Fruit fly (Drosophila melanogaster) whole organism, embryonic: ENCODE measurements around the gene Doa.
A peak's percentile ranks its signal among the peaks of the same experiment; 100 is the strongest.

ENCODE experiments used
- Antp ChIP-seq: fragments of 200-800 bp; sonication (Bioruptor generic); optimal IDR thresholded peaks from 3 replicates; lab custom pipeline; 2016; ENCODE audit warnings: missing biosample characterization, missing genetic modification characterization
- Asciz ChIP-seq: fragments of 200-800 bp; sonication (Bioruptor generic); optimal IDR thresholded peaks from 2 replicates; lab custom pipeline; 2017; ENCODE audit warnings: missing biosample characterization, mild to moderate bottlenecking, missing genetic modification characterization, missing genetic modification reagents
- Atf3 ChIP-seq: fragments of 200-800 bp; sonication (Bioruptor generic); optimal IDR thresholded peaks from 3 replicates; lab custom pipeline; 2016; ENCODE audit warnings: missing biosample characterization, missing genetic modification characterization
- Blimp-1 ChIP-seq: fragments of 200-800 bp; sonication (Bioruptor generic); optimal IDR thresholded peaks from 3 replicates; lab custom pipeline; 2018; ENCODE audit warnings: missing biosample characterization, missing genetic modification characterization, mild to moderate bottlenecking, moderate library complexity, missing genetic modification reagents
- CG10209 ChIP-seq: fragments of 200-800 bp; sonication (Bioruptor generic); optimal IDR thresholded peaks from 3 replicates; lab custom pipeline; 2017; ENCODE audit warnings: missing biosample characterization, mild to moderate bottlenecking, missing genetic modification characterization, missing genetic modification reagents
- CG1024 ChIP-seq: fragments of 200-800 bp; sonication (Bioruptor generic); IDR thresholded peaks from 2 replicates; pipeline ENCODE4 v1.3.6; 2022; ENCODE audit warnings: missing biosample characterization, missing genetic modification characterization
- CG10431 ChIP-seq: fragments of 200-800 bp; sonication (Bioruptor generic); optimal IDR thresholded peaks from 3 replicates; lab custom pipeline; 2018; ENCODE audit warnings: missing biosample characterization, mild to moderate bottlenecking, missing genetic modification characterization
- CG12769 ChIP-seq: fragments of 200-800 bp; sonication (Bioruptor generic); optimal IDR thresholded peaks from 2 replicates; lab custom pipeline; 2019; ENCODE audit warnings: missing biosample characterization, mild to moderate bottlenecking, missing genetic modification characterization, moderate library complexity
- CG17385 ChIP-seq: fragments of 200-800 bp; sonication (Bioruptor generic); optimal IDR thresholded peaks from 3 replicates; lab custom pipeline; 2018; ENCODE audit warnings: missing biosample characterization, mild to moderate bottlenecking, missing genetic modification characterization
- CG1832 ChIP-seq: fragments of 200-800 bp; sonication (Bioruptor generic); optimal IDR thresholded peaks from 2 replicates; lab custom pipeline; 2017; ENCODE audit warnings: missing biosample characterization, mild to moderate bottlenecking, missing genetic modification characterization, inconsistent platforms
- CG2202 ChIP-seq: fragments of 200-800 bp; sonication (Bioruptor generic); optimal IDR thresholded peaks from 2 replicates; lab custom pipeline; 2018; ENCODE audit warnings: missing biosample characterization, mild to moderate bottlenecking, missing genetic modification characterization
- CG2712 ChIP-seq: fragments of 200-800 bp; optimal IDR thresholded peaks from 3 replicates; lab custom pipeline; 2019; ENCODE audit warnings: missing biosample characterization, mild to moderate bottlenecking, missing genetic modification characterization, moderate library complexity
- CG3163 ChIP-seq: fragments of 200-800 bp; sonication (Bioruptor generic); optimal IDR thresholded peaks from 3 replicates; lab custom pipeline; 2016; ENCODE audit warnings: missing biosample characterization, missing genetic modification characterization
- CG4282 ChIP-seq: fragments of 200-800 bp; sonication (Bioruptor generic); optimal IDR thresholded peaks from 2 replicates; lab custom pipeline; 2016; ENCODE audit warnings: missing biosample characterization, missing genetic modification characterization
- CG4360 ChIP-seq: fragments of 200-800 bp; sonication (Bioruptor generic); IDR thresholded peaks from 2 replicates; pipeline ENCODE4 v1.3.6; 2022; ENCODE audit warnings: missing biosample characterization, missing genetic modification characterization
- CG4617 ChIP-seq: fragments of 200-800 bp; sonication (Bioruptor generic); optimal IDR thresholded peaks from 3 replicates; lab custom pipeline; 2016; ENCODE audit warnings: missing biosample characterization, missing genetic modification characterization, borderline replicate concordance
- CG7963 ChIP-seq: fragments of 200-800 bp; sonication (Bioruptor generic); IDR thresholded peaks from 3 replicates; pipeline ENCODE4 v1.3.6; 2022; ENCODE audit warnings: missing biosample characterization, missing genetic modification characterization; ENCODE audit not compliant: partially characterized antibody
- CG8765 ChIP-seq: fragments of 200-800 bp; sonication (Bioruptor generic); IDR thresholded peaks from 2 replicates; pipeline ENCODE4 v1.3.6; 2022; ENCODE audit warnings: missing biosample characterization, missing genetic modification characterization
- CG8944 ChIP-seq: fragments of 200-800 bp; sonication (Bioruptor generic); optimal IDR thresholded peaks from 3 replicates; lab custom pipeline; 2016; ENCODE audit warnings: missing biosample characterization, missing genetic modification characterization
- ERR ChIP-seq: fragments of 200-800 bp; sonication (Bioruptor generic); optimal IDR thresholded peaks from 2 replicates; lab custom pipeline; 2016; ENCODE audit warnings: missing biosample characterization, missing genetic modification characterization
- HHEX ChIP-seq: fragments of 200-800 bp; sonication (Bioruptor generic); optimal IDR thresholded peaks from 3 replicates; lab custom pipeline; 2017; ENCODE audit warnings: missing biosample characterization, mild to moderate bottlenecking, missing genetic modification characterization, missing genetic modification reagents
- MBD-R2 ChIP-seq: fragments of 200-800 bp; sonication (Bioruptor generic); IDR thresholded peaks from 2 replicates; pipeline ENCODE4 v1.3.6; 2022; ENCODE audit warnings: missing biosample characterization, missing genetic modification characterization
- Max ChIP-seq: fragments of 200-800 bp; sonication (Bioruptor generic); optimal IDR thresholded peaks from 2 replicates; lab custom pipeline; 2016; ENCODE audit warnings: missing biosample characterization, mild to moderate bottlenecking, missing genetic modification characterization
- Med ChIP-seq: fragments of 200-800 bp; sonication (Bioruptor generic); peaks from one replicate; lab custom pipeline; 2016; ENCODE audit warnings: missing biosample characterization, missing genetic modification characterization, mild to moderate bottlenecking, inconsistent platforms, moderate library complexity
- NK7.1 ChIP-seq: fragments of 200-800 bp; sonication (Bioruptor generic); optimal IDR thresholded peaks from 3 replicates; lab custom pipeline; 2016; ENCODE audit warnings: missing biosample characterization, missing genetic modification characterization
- Nf-YA ChIP-seq: fragments of 200-800 bp; sonication (Bioruptor generic); IDR thresholded peaks from 2 replicates; pipeline ENCODE4 v1.3.6; 2022; ENCODE audit warnings: missing biosample characterization, missing genetic modification characterization
- Rx ChIP-seq: fragments of 200-800 bp; sonication (Bioruptor generic); IDR thresholded peaks from 2 replicates; pipeline ENCODE4 v1.3.6; 2022; ENCODE audit warnings: missing biosample characterization, missing genetic modification characterization
- Side ChIP-seq: fragments of 200-800 bp; sonication (Bioruptor generic); optimal IDR thresholded peaks from 2 replicates; lab custom pipeline; 2016; ENCODE audit warnings: missing biosample characterization, missing genetic modification characterization
- Sin3A ChIP-seq: fragments of >200 bp; optimal IDR thresholded peaks from 2 replicates; lab custom pipeline; 2018
- Vsx1 ChIP-seq: fragments of 200-800 bp; sonication (Bioruptor generic); optimal IDR thresholded peaks from 2 replicates; lab custom pipeline; 2017; ENCODE audit warnings: missing biosample characterization, mild to moderate bottlenecking, missing genetic modification characterization, missing genetic modification reagents
- YL-1 ChIP-seq: fragments of 200-800 bp; sonication (Bioruptor generic); optimal IDR thresholded peaks from 3 replicates; lab custom pipeline; 2017; ENCODE audit warnings: missing biosample characterization, mild to moderate bottlenecking, missing genetic modification characterization
- ara ChIP-seq: fragments of 200-800 bp; sonication (Bioruptor generic); IDR thresholded peaks from 2 replicates; pipeline ENCODE4 v1.3.6; 2022; ENCODE audit warnings: missing biosample characterization, missing genetic modification characterization
- bbx ChIP-seq: fragments of 200-800 bp; sonication (Bioruptor generic); IDR thresholded peaks from 2 replicates; pipeline ENCODE4 v1.3.6; 2022; ENCODE audit warnings: missing biosample characterization, missing genetic modification characterization; ENCODE audit not compliant: partially characterized antibody
- dimm ChIP-seq: fragments of 200-800 bp; sonication (Bioruptor generic); IDR thresholded peaks from 2 replicates; pipeline ENCODE4 v1.3.6; 2022; ENCODE audit warnings: missing biosample characterization, missing genetic modification characterization
- dmrt11E ChIP-seq: fragments of 200-800 bp; sonication (Bioruptor generic); optimal IDR thresholded peaks from 3 replicates; lab custom pipeline; 2018; ENCODE audit warnings: missing biosample characterization, mild to moderate bottlenecking, missing genetic modification characterization, moderate library complexity
- dpn ChIP-seq, 2 experiments: fragments of 200-800 bp; sonication (Bioruptor generic); optimal IDR thresholded peaks; 3 replicates each; lab custom pipeline; 2016; ENCODE audit warnings: missing biosample characterization in 2 of 2, missing genetic modification characterization in 2 of 2
- dysf ChIP-seq: fragments of 200-800 bp; sonication (Bioruptor generic); IDR thresholded peaks from 3 replicates; pipeline ENCODE4 v1.3.6; 2022; ENCODE audit warnings: missing biosample characterization, missing genetic modification characterization
- emc ChIP-seq: fragments of 200-800 bp; sonication (Bioruptor generic); optimal IDR thresholded peaks from 2 replicates; lab custom pipeline; 2016; ENCODE audit warnings: missing biosample characterization, missing genetic modification characterization
- esg ChIP-seq: fragments of 200-800 bp; sonication (Bioruptor generic); conservative IDR thresholded peaks from 2 replicates; pipeline ENCODE4 v1.3.6; 2022; ENCODE audit warnings: missing biosample characterization, missing genetic modification characterization
- ftz-f1 ChIP-seq: fragments of 200-800 bp; sonication (Bioruptor generic); optimal IDR thresholded peaks from 2 replicates; lab custom pipeline; 2016; ENCODE audit warnings: missing biosample characterization, missing genetic modification characterization
- gfzf ChIP-seq: fragments of 200-800 bp; sonication (Bioruptor generic); optimal IDR thresholded peaks from 2 replicates; lab custom pipeline; 2016; ENCODE audit warnings: missing biosample characterization, mild to moderate bottlenecking, missing genetic modification characterization, moderate library complexity
- h ChIP-seq: fragments of >200 bp; optimal IDR thresholded peaks from 2 replicates; lab custom pipeline; 2017
- kah ChIP-seq: fragments of 200-800 bp; sonication (Bioruptor generic); optimal IDR thresholded peaks from 2 replicates; lab custom pipeline; 2018; ENCODE audit warnings: missing biosample characterization, mild to moderate bottlenecking, missing genetic modification characterization
- nmo ChIP-seq: fragments of 200-800 bp; sonication (Bioruptor generic); optimal IDR thresholded peaks from 2 replicates; lab custom pipeline; 2018; ENCODE audit warnings: missing biosample characterization, mild to moderate bottlenecking, missing genetic modification characterization, moderate library complexity
- pita ChIP-seq: fragments of 200-800 bp; sonication (Bioruptor generic); optimal IDR thresholded peaks from 2 replicates; lab custom pipeline; 2017; ENCODE audit warnings: missing biosample characterization, mild to moderate bottlenecking, missing genetic modification characterization
- pros ChIP-seq: fragments of 200-800 bp; sonication (Bioruptor generic); optimal IDR thresholded peaks from 3 replicates; lab custom pipeline; 2019; ENCODE audit warnings: missing biosample characterization, mild to moderate bottlenecking, missing genetic modification characterization, moderate library complexity
- scrt ChIP-seq: fragments of 200-800 bp; sonication (Bioruptor generic); optimal IDR thresholded peaks from 2 replicates; lab custom pipeline; 2018; ENCODE audit warnings: missing biosample characterization, mild to moderate bottlenecking, missing genetic modification characterization, moderate library complexity
- sens ChIP-seq: fragments of 200-800 bp; sonication (Bioruptor generic); peaks from one replicate; lab custom pipeline; 2016; ENCODE audit warnings: missing biosample characterization, missing genetic modification characterization
- sug ChIP-seq: fragments of 200-800 bp; optimal IDR thresholded peaks from 2 replicates; lab custom pipeline; 2019; ENCODE audit warnings: missing biosample characterization, mild to moderate bottlenecking, missing genetic modification characterization, moderate library complexity
- tin ChIP-seq: fragments of 200-800 bp; sonication (Bioruptor generic); optimal IDR thresholded peaks from 3 replicates; lab custom pipeline; 2016; ENCODE audit warnings: missing biosample characterization, missing genetic modification characterization
- zfh1 ChIP-seq: fragments of 200-800 bp; sonication (Bioruptor generic); IDR thresholded peaks from 3 replicates; pipeline ENCODE4 v1.3.6; 2022; ENCODE audit warnings: missing biosample characterization, missing genetic modification characterization

Gene Doa

DNA sequence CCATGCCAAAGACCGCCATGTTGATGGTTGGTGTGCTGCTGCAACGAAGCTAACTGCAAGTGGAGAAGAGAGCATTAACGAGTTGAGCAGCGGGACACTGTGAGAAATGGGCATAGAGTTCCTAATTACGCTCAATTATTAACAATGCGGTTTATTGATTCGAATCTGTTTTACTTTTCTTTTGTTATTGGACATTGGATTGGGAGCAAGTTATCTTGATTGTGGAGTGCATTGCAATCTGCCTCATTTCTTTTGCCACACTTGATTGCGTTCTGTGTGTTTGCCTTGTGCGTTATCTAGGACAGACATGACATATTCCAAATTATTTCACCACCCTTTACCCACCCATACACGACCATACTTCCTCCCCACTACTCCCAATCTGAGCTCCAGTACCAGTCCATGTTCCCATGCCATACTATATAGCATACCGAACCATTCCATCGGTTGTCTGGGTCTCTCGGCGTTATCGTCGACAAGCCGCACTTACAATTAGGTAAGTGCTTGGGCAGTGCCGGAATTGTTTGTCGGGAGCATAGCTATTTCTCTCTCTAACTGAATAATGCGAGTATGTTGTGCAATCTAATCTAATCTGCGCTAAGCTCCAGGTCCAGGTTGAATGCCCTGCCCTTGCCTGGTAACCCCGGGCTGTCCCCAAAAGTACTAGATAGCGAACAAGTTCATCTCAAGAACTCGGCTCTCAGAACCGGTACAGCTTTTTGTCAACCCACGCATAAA lies 30.4 kb upstream of the Doa start (continued):
- peak; percentile 11 for TF ChIP-seq HHEX (GFP tag; lab: Kevin White, UChicago)
- no peak for TF ChIP-seq pita (GFP tag; lab: Kevin White, UChicago)
- peak; percentile 42 for TF ChIP-seq dmrt11E (tag; lab: Kevin White, UChicago)
- no peak for TF ChIP-seq sug (tag; lab: Kevin White, UChicago)
- no peak for TF ChIP-seq CG1024 (GFP tag; lab: Robert Waterston, UW)
- no peak for TF ChIP-seq YL-1 (GFP tag; lab: Kevin White, UChicago)
- TF ChIP-seq gfzf (GFP tag; lab: Kevin White, UChicago): no peak
- no peak for TF ChIP-seq CG7963
- TF ChIP-seq kah (GFP tag; lab: Kevin White, UChicago): no peak
- TF ChIP-seq ERR (GFP tag; lab: Kevin White, UChicago): no peak
- no peak for TF ChIP-seq CG8944 (GFP tag; lab: Kevin White, UChicago)
- TF ChIP-seq Antp (GFP tag; lab: Kevin White, UChicago): peak; percentile 54
- TF ChIP-seq Side (GFP tag; lab: Kevin White, UChicago): peak; percentile 4
- TF ChIP-seq pros (GFP tag; lab: Kevin White, UChicago): no peak
- TF ChIP-seq emc: no peak
- no peak for TF ChIP-seq Vsx1
- TF ChIP-seq Max (GFP tag; lab: Kevin White, UChicago): no peak
- TF ChIP-seq bbx (GFP tag; lab: Robert Waterston, UW): no peak
- TF ChIP-seq tin: peak; percentile 15
- peak; percentile 67 for TF ChIP-seq nmo (GFP tag; lab: Kevin White, UChicago)
- peak; percentile 56 for TF ChIP-seq CG12769
- no peak for TF ChIP-seq Asciz (GFP tag; lab: Kevin White, UChicago)
- TF ChIP-seq CG2712: peak; percentile 59
- no peak for TF ChIP-seq Sin3A (lab: Kevin White, UChicago)
- TF ChIP-seq CG10431 (GFP tag; lab: Kevin White, UChicago): no peak
- TF ChIP-seq CG4617 (GFP tag; lab: Kevin White, UChicago): no peak
- no peak for TF ChIP-seq CG1832 (GFP tag; lab: Kevin White, UChicago)
- TF ChIP-seq Rx (GFP tag; lab: Robert Waterston, UW): 0 out of 2 replicates have a peak, but pooled peaks have one; percentile 14
- peak; percentile 89 for TF ChIP-seq sens (GFP tag; lab: Kevin White, UChicago)
- 0 out of 2 replicates have a peak, but pooled peaks have one; percentile 39 for TF ChIP-seq ara (GFP tag; lab: Robert Waterston, UW)
- no peak for TF ChIP-seq Atf3 (GFP tag; lab: Kevin White, UChicago)
- TF ChIP-seq CG8765 (GFP tag; lab: Robert Waterston, UW): no peak
- TF ChIP-seq Nf-YA (GFP tag; lab: Robert Waterston, UW): no peak
- TF ChIP-seq scrt (GFP tag; lab: Kevin White, UChicago): no peak
- peak; percentile 56 for TF ChIP-seq Blimp-1 (GFP tag; lab: Kevin White, UChicago)
- peak in 1 of 2 experiments; percentile 50 for TF ChIP-seq dpn (GFP tag; optimal IDR thresholded peaks at IDR 0.05; lab: Kevin White, UChicago)
- no peak for TF ChIP-seq MBD-R2
- peak; percentile 69 for TF ChIP-seq zfh1 (GFP tag; lab: Robert Waterston, UW)
- no peak for TF ChIP-seq NK7.1 (GFP tag; lab: Kevin White, UChicago)
- no peak for TF ChIP-seq dimm (GFP tag; lab: Robert Waterston, UW)
- TF ChIP-seq CG10209 (GFP tag; lab: Kevin White, UChicago): peak; percentile 42
- peak; percentile 64 for TF ChIP-seq dysf (GFP tag; lab: Robert Waterston, UW)
- no peak for TF ChIP-seq CG2202 (tag; lab: Kevin White, UChicago)
- peak; percentile 33; the same call in 1 of the 2 replicates for TF ChIP-seq esg
- peak; percentile 84 for TF ChIP-seq Med
- peak; percentile 51 for TF ChIP-seq CG17385 (GFP tag; lab: Kevin White, UChicago)
- TF ChIP-seq CG4360 (GFP tag; lab: Robert Waterston, UW): no peak
- TF ChIP-seq CG3163: no peak
- no peak for TF ChIP-seq h
- no peak for TF ChIP-seq CG4282 (GFP tag; lab: Kevin White, UChicago)
- no peak for TF ChIP-seq ftz-f1 (GFP tag; lab: Kevin White, UChicago)
